Fruit fly (Drosophila melanogaster) Kc167 (cell line): ENCODE data around the gene Vti1a.

Experiments used
- Myc ChIP-seq: fragments of >200 bp; optimal IDR thresholded peaks from 2 replicates; lab custom pipeline; 2017; ENCODE audit warnings: missing external identifiers
- Sin3A ChIP-seq: fragments of >200 bp; optimal IDR thresholded peaks from 2 replicates; lab custom pipeline; 2018; ENCODE audit warnings: missing external identifiers
- h ChIP-seq: fragments of >200 bp; optimal IDR thresholded peaks from 3 replicates; lab custom pipeline; 2018; ENCODE audit warnings: missing external identifiers
- insv ChIP-seq: fragments of >200 bp; optimal IDR thresholded peaks from 3 replicates; lab custom pipeline; 2018; ENCODE audit warnings: missing external identifiers
- psq ChIP-seq: fragments of >200 bp; optimal IDR thresholded peaks from 2 replicates; lab custom pipeline; 2017; ENCODE audit warnings: missing external identifiers
- ttk ChIP-seq: sonication (Bioruptor generic); optimal IDR thresholded peaks from 2 replicates; lab custom pipeline; 2017; ENCODE audit warnings: missing external identifiers

DNA sequence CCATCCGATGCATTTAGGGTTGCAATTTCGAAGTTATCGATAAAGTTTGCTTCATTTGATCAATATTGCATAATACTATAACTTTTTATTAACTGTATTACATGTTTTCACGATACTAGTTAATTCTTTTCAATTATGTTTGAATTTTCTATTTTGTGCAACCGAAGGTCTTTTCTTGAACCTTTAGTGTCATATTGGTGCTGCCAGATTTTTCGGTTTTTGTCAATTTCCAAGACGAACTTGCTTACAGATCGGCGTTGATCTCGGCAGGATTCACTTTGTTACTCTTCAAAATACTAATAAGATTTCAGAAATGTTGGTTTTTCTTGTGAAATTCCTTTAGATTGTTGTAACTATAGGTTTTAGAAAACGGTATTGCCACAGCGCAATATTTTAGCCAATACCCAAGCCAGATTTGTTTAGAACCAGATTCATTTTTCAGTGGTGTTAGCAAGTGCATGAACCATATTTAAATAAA, 17.7 kb upstream of the Vti1a start, which contains the start of gene CkIIalpha-i3:
- no peak for TF ChIP-seq Myc (lab: Kevin White, UChicago)
- TF ChIP-seq ttk (lab: Kevin White, UChicago): no peak
- TF ChIP-seq psq: no peak
- TF ChIP-seq h (lab: Kevin White, UChicago): no peak
- TF ChIP-seq insv (lab: Kevin White, UChicago): no peak
- TF ChIP-seq Sin3A (lab: Kevin White, UChicago): no peak
